Fruit fly (Drosophila melanogaster): ENCODE data around the gene RfC3.

DNA sequence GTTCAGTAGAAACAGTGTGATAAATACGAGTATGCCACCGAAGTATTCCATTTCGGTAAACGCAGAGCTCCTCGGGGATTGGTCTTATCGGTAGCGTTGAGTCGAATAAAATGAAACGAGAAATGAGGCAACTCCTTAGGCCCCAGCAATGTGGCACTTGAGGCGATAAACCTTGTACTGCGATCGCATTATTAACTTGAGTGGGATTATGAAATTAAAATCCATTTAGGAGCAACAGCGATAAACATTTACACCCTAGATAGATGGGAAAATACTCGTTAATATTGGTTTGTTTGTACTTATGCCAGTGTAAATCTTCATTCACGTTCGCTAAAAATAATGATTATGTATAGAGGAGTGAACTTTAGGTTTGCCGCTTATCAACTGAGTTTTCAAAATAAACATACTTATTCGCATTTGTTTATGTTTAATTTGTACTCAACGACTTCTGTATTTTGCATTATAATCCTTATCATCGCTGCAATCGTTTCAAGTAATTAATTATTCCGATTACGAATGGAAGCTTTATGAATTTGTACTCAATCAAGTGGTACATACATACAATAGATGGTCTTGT, 37.0 kb downstream of the RfC3 start:
- no peak for TF ChIP-seq esn (GFP tag; optimal IDR thresholded peaks at IDR 0.05)
- TF ChIP-seq CG6854 (GFP tag; optimal IDR thresholded peaks at IDR 0.05): no peak
- no peak for TF ChIP-seq CG3919 (GFP tag; optimal IDR thresholded peaks at IDR 0.05)
- TF ChIP-seq dac (GFP tag; optimal IDR thresholded peaks at IDR 0.05): no peak
- no peak for TF ChIP-seq ss (GFP tag; optimal IDR thresholded peaks at IDR 0.05)
- TF ChIP-seq CG1621 (tag; optimal IDR thresholded peaks at IDR 0.05): no peak
- no peak for TF ChIP-seq spab (GFP tag; optimal IDR thresholded peaks at IDR 0.05)
